Worm (Caenorhabditis elegans) whole organism, L4/young adult: ENCODE data around the gene C14C6.5.

Experiments
- W03F9.2 ChIP-seq: fragments of 150-350 bp; optimal IDR thresholded peaks from 2 replicates; lab custom pipeline; 2014; ENCODE audit warnings: missing biosample characterization, missing genetic modification characterization
- dao-5 ChIP-seq: sonication (generic microtip); optimal IDR thresholded peaks from 2 replicates; lab custom pipeline; 2016; ENCODE audit warnings: missing genotype, missing genetic modification characterization, moderate library complexity, missing compliant biosample characterization
- him-1 ChIP-seq: sonication (generic microtip); optimal IDR thresholded peaks from 2 replicates; lab custom pipeline; 2016; ENCODE audit warnings: missing genotype, missing genetic modification reagents, missing genetic modification characterization, missing compliant biosample characterization

The C14C6.5 gene

ce11 chrV:536571-536970 is at the start of gene C14C6.5:
Gene C14C6.5, plus strand, starts transcription at chrV:536628.
- no peak for TF ChIP-seq dao-5 (tag; lab: Kevin White, UChicago)
- TF ChIP-seq W03F9.2 (tag; lab: Kevin White, UChicago) = no peak
- TF ChIP-seq him-1 (tag; lab: Kevin White, UChicago) = no peak

ce11 chrV:486684-487083 is 49.7 kb upstream of the C14C6.5 start, which contains the start of gene nhr-211:
Gene nhr-211, plus strand, starts transcription at chrV:486984.
- no peak for TF ChIP-seq dao-5 (tag; lab: Kevin White, UChicago)
- no peak for TF ChIP-seq W03F9.2 (tag; lab: Kevin White, UChicago)
- TF ChIP-seq him-1 (tag; lab: Kevin White, UChicago) = no peak

- no peak for TF ChIP-seq him-1 (tag; lab: Kevin White, UChicago)
- TF ChIP-seq W03F9.2 (tag; lab: Kevin White, UChicago) = no peak
- TF ChIP-seq dao-5 (tag; lab: Kevin White, UChicago) = no peak
These were observed 48.4 kb upstream of the C14C6.5 start for ce11 chrV:487980-488379.

ce11 chrV:489320-489719 is 47.1 kb upstream of the C14C6.5 start, which contains the start of gene nhr-106:
Gene nhr-106, plus strand, starts transcription at chrV:489620.
- TF ChIP-seq W03F9.2 (tag; lab: Kevin White, UChicago) = no peak
- TF ChIP-seq dao-5 (tag; lab: Kevin White, UChicago) = no peak
- TF ChIP-seq him-1 (tag; lab: Kevin White, UChicago) = no peak

- TF ChIP-seq dao-5 (tag; lab: Kevin White, UChicago) = no peak
- TF ChIP-seq him-1 (tag; lab: Kevin White, UChicago) = no peak
- TF ChIP-seq W03F9.2 (tag; lab: Kevin White, UChicago) = no peak
These were observed 45.0 kb upstream of the C14C6.5 start, which contains the start of gene str-196 for ce11 chrV:491432-491831. Gene str-196, plus strand, starts transcription at chrV:491732.

ce11 chrV:494284-494683 is 42.1 kb upstream of the C14C6.5 start, which contains the start of gene nhr-131:
Gene nhr-131, plus strand, starts transcription at chrV:494370.
- no peak for TF ChIP-seq him-1 (tag; lab: Kevin White, UChicago)
- no peak for TF ChIP-seq W03F9.2 (tag; lab: Kevin White, UChicago)
- no peak for TF ChIP-seq dao-5 (tag; lab: Kevin White, UChicago)

ce11 chrV:497399-497798 is 39.0 kb upstream of the C14C6.5 start, which contains the start of gene T01G6.1:
Gene T01G6.1, plus strand, starts transcription at chrV:497699.
- TF ChIP-seq W03F9.2 (tag; lab: Kevin White, UChicago) (no peak), dao-5 (tag; lab: Kevin White, UChicago) (no peak), him-1 (tag; lab: Kevin White, UChicago) (no peak)

ce11 chrV:500535-500934 is 35.9 kb upstream of the C14C6.5 start:
- TF ChIP-seq him-1 (tag; lab: Kevin White, UChicago) (no peak), dao-5 (tag; lab: Kevin White, UChicago) (no peak), W03F9.2 (tag; lab: Kevin White, UChicago) (no peak)

- TF ChIP-seq him-1 (tag; lab: Kevin White, UChicago) = no peak
- TF ChIP-seq dao-5 (tag; lab: Kevin White, UChicago) = no peak
- TF ChIP-seq W03F9.2 (tag; lab: Kevin White, UChicago) = no peak
These were observed 35.2 kb upstream of the C14C6.5 start, which contains the start of gene str-256 for ce11 chrV:501230-501629. Gene str-256, minus strand, starts transcription at chrV:501330.

- no peak for TF ChIP-seq W03F9.2 (tag; lab: Kevin White, UChicago)
- TF ChIP-seq him-1 (tag; lab: Kevin White, UChicago) = no peak
- no peak for TF ChIP-seq dao-5 (tag; lab: Kevin White, UChicago)
These were observed 33.6 kb upstream of the C14C6.5 start, which contains the start of gene T01G6.10 for ce11 chrV:502803-503273. Gene T01G6.10, minus strand, starts transcription at chrV:503223.

- TF ChIP-seq dao-5 (tag; lab: Kevin White, UChicago) = no peak
- no peak for TF ChIP-seq W03F9.2 (tag; lab: Kevin White, UChicago)
- no peak for TF ChIP-seq him-1 (tag; lab: Kevin White, UChicago)
These were observed 32.7 kb upstream of the C14C6.5 start, which contains the start of gene srlf-35 for ce11 chrV:503728-504127. Gene srlf-35, plus strand, starts transcription at chrV:504028.

ce11 chrV:505191-505590 is 31.2 kb upstream of the C14C6.5 start, which contains the start of gene srlf-19:
Gene srlf-19, plus strand, starts transcription at chrV:505491.
- TF ChIP-seq dao-5 (tag; lab: Kevin White, UChicago) (no peak), him-1 (tag; lab: Kevin White, UChicago) (no peak), W03F9.2 (tag; lab: Kevin White, UChicago) (no peak)

- TF ChIP-seq him-1 (tag; lab: Kevin White, UChicago) (no peak), dao-5 (tag; lab: Kevin White, UChicago) (no peak), W03F9.2 (tag; lab: Kevin White, UChicago) (no peak)
These were observed 24.0 kb upstream of the C14C6.5 start, which contains the start of gene srh-37 for ce11 chrV:512420-512819. Gene srh-37, minus strand, starts transcription at chrV:512520.

- no peak for TF ChIP-seq W03F9.2 (tag; lab: Kevin White, UChicago)
- TF ChIP-seq dao-5 (tag; lab: Kevin White, UChicago) = no peak
- no peak for TF ChIP-seq him-1 (tag; lab: Kevin White, UChicago)
These were observed 17.0 kb upstream of the C14C6.5 start, which contains the start of gene nhr-210 for ce11 chrV:519445-519844. Gene nhr-210, minus strand, starts transcription at chrV:519545.
